ENCODE assay signal across 2 worm cellular contexts in genomic region chrIII:1951388-1951787, ce11.
TF ChIP-seq lines count a peak whose summit lies in the region.

F53A3.7 (plus strand) TSS chrIII:1951526.

TF ChIP-seq in whole organism, L1 larva, 84 proteins besides CTCF, POLR2A, EP300 and RAD21 (continued from another document):
- no peak for TF ChIP-seq ceh-8 (GFP tag; optimal IDR thresholded peaks at IDR 0.05; lab: Kevin White, UChicago)
- peak; percentile 76 for TF ChIP-seq ama-1 (optimal IDR thresholded peaks at IDR 0.05; lab: Kevin White, UChicago)
- TF ChIP-seq unc-86 (tag; optimal IDR thresholded peaks at IDR 0.05; lab: Kevin White, UChicago), result no peak
- no peak for TF ChIP-seq vab-15 (tag; optimal IDR thresholded peaks at IDR 0.05; lab: Kevin White, UChicago)
- TF ChIP-seq isw-1 (GFP tag; IDR thresholded peaks at IDR 0.05; lab: Robert Waterston, UW), result no peak
- TF ChIP-seq elt-2 (tag; optimal IDR thresholded peaks at IDR 0.05; lab: Kevin White, UChicago), result peak; percentile 3
- no peak for TF ChIP-seq xbp-1 (tag; optimal IDR thresholded peaks at IDR 0.05; lab: Kevin White, UChicago)
- TF ChIP-seq snpc-4 (tag; optimal IDR thresholded peaks at IDR 0.05; lab: Kevin White, UChicago), result no peak
- no peak for TF ChIP-seq C04F5.9 (tag; optimal IDR thresholded peaks at IDR 0.05; lab: Kevin White, UChicago)
- no peak for TF ChIP-seq hpl-2 (GFP tag; optimal IDR thresholded peaks at IDR 0.05; lab: Kevin White, UChicago)

TF ChIP-seq in whole organism, young adult, 124 proteins besides CTCF, POLR2A, EP300 and RAD21 (continued from another document):
- 0 out of 2 replicates have a peak, but pooled peaks have one; percentile 56 for TF ChIP-seq nfya-2 (GFP tag; IDR thresholded peaks at IDR 0.05; lab: Robert Waterston, UW)
- TF ChIP-seq mcd-1 (GFP tag; IDR thresholded peaks at IDR 0.05; lab: Robert Waterston, UW), result peak; percentile 70
- 0 out of 2 replicates have a peak, but pooled peaks have one; percentile 20 for TF ChIP-seq egl-18 (GFP tag; IDR thresholded peaks at IDR 0.05; lab: Robert Waterston, UW)
- TF ChIP-seq F39B2.1 (GFP tag; IDR thresholded peaks at IDR 0.05; lab: Robert Waterston, UW), result peak; percentile 65; the same call in 1 of the 2 replicates
- no peak for TF ChIP-seq K12H6.12 (tag; optimal IDR thresholded peaks at IDR 0.05; lab: Kevin White, UChicago)
- TF ChIP-seq C06A6.2 (GFP tag; conservative IDR thresholded peaks at IDR 0.05; lab: Robert Waterston, UW), result no peak
- TF ChIP-seq T26A5.8 (tag; optimal IDR thresholded peaks at IDR 0.05; lab: Kevin White, UChicago), result peak; percentile 4
- no peak for TF ChIP-seq gei-17 (GFP tag; optimal IDR thresholded peaks at IDR 0.05; lab: Kevin White, UChicago)
- TF ChIP-seq ztf-18 (tag; optimal IDR thresholded peaks at IDR 0.05; lab: Kevin White, UChicago), result no peak
- TF ChIP-seq ztf-3 (GFP tag; optimal IDR thresholded peaks at IDR 0.05; lab: Kevin White, UChicago), result peak; percentile 38
- TF ChIP-seq sdz-38 (tag; optimal IDR thresholded peaks at IDR 0.05; lab: Kevin White, UChicago), result no peak
